Fruit fly (Drosophila melanogaster) whole organism, embryonic: ENCODE measurements around the gene SNRPG.

ENCODE experiments used
- Ada2b ChIP-seq: fragments of 200-800 bp; sonication (Bioruptor generic); IDR thresholded peaks from 2 replicates; pipeline ENCODE4 v1.3.6; 2022; ENCODE audit warnings: missing biosample characterization, missing genetic modification characterization
- Awh ChIP-seq: fragments of 200-800 bp; sonication (Bioruptor generic); IDR thresholded peaks from 2 replicates; pipeline ENCODE4, ENCODE4 v1.3.6; 2022; ENCODE audit warnings: missing biosample characterization, missing genetic modification characterization
- Blimp-1 ChIP-seq: fragments of 200-800 bp; sonication (Bioruptor generic); optimal IDR thresholded peaks from 3 replicates; lab custom pipeline; 2018; ENCODE audit warnings: missing biosample characterization, missing genetic modification characterization, mild to moderate bottlenecking, moderate library complexity, missing genetic modification reagents
- CG12155 ChIP-seq: fragments of 200-800 bp; sonication (Bioruptor generic); optimal IDR thresholded peaks from 3 replicates; lab custom pipeline; 2016; ENCODE audit warnings: missing biosample characterization, missing genetic modification characterization
- CG12391 ChIP-seq: fragments of 200-800 bp; sonication (Bioruptor generic); optimal IDR thresholded peaks from 3 replicates; lab custom pipeline; 2018; ENCODE audit warnings: missing biosample characterization, mild to moderate bottlenecking, missing genetic modification characterization, moderate library complexity
- CG17612 ChIP-seq: fragments of 200-800 bp; sonication (Bioruptor generic); IDR thresholded peaks from 2 replicates; pipeline ENCODE4 v1.3.6; 2022; ENCODE audit warnings: missing biosample characterization, missing genetic modification characterization
- CG18476 ChIP-seq: fragments of 200-800 bp; sonication (Bioruptor generic); optimal IDR thresholded peaks from 2 replicates; lab custom pipeline; 2016; ENCODE audit warnings: missing biosample characterization, mild to moderate bottlenecking, missing genetic modification characterization
- CG18619 ChIP-seq: fragments of 200-800 bp; sonication (Bioruptor generic); optimal IDR thresholded peaks from 3 replicates; lab custom pipeline; 2017; ENCODE audit warnings: missing biosample characterization, mild to moderate bottlenecking, missing genetic modification characterization
- CG2129 ChIP-seq: fragments of 200-800 bp; sonication (Bioruptor generic); IDR thresholded peaks from 2 replicates; pipeline ENCODE4 v1.3.6; 2022; ENCODE audit warnings: missing biosample characterization, missing genetic modification characterization; ENCODE audit not compliant: partially characterized antibody
- CG30020 ChIP-seq: fragments of 200-800 bp; optimal IDR thresholded peaks from 2 replicates; lab custom pipeline; 2019; ENCODE audit warnings: missing biosample characterization, mild to moderate bottlenecking, missing genetic modification characterization, moderate library complexity
- CG31441 ChIP-seq: fragments of 200-800 bp; sonication (Bioruptor generic); IDR thresholded peaks from 2 replicates; pipeline ENCODE4 v1.3.6; 2022; ENCODE audit warnings: missing biosample characterization, missing genetic modification characterization
- CG3163 ChIP-seq: fragments of 200-800 bp; sonication (Bioruptor generic); optimal IDR thresholded peaks from 3 replicates; lab custom pipeline; 2016; ENCODE audit warnings: missing biosample characterization, missing genetic modification characterization
- CG34224 ChIP-seq: fragments of 200-800 bp; sonication (Bioruptor generic); IDR thresholded peaks from 3 replicates; pipeline ENCODE4 v1.3.6; 2022; ENCODE audit warnings: missing biosample characterization, missing genetic modification characterization; ENCODE audit not compliant: partially characterized antibody
- CG4282 ChIP-seq: fragments of 200-800 bp; sonication (Bioruptor generic); optimal IDR thresholded peaks from 2 replicates; lab custom pipeline; 2016; ENCODE audit warnings: missing biosample characterization, missing genetic modification characterization
- CG4328 ChIP-seq: fragments of 200-800 bp; sonication (Bioruptor generic); optimal IDR thresholded peaks from 3 replicates; lab custom pipeline; 2017; ENCODE audit warnings: missing biosample characterization, missing genetic modification reagents, missing genetic modification characterization
- CG4707 ChIP-seq: fragments of 200-800 bp; sonication (Bioruptor generic); optimal IDR thresholded peaks from 2 replicates; lab custom pipeline; 2018; ENCODE audit warnings: missing biosample characterization, mild to moderate bottlenecking, missing genetic modification characterization, moderate library complexity
- CG6689 ChIP-seq: fragments of 200-800 bp; sonication (Bioruptor generic); IDR thresholded peaks from 2 replicates; pipeline ENCODE4 v1.3.6; 2022; ENCODE audit warnings: missing biosample characterization, missing genetic modification characterization
- CG6791 ChIP-seq: fragments of 200-800 bp; sonication (Bioruptor generic); IDR thresholded peaks from 3 replicates; pipeline ENCODE4 v1.3.6; 2022; ENCODE audit warnings: missing biosample characterization, missing genetic modification characterization; ENCODE audit not compliant: partially characterized antibody
- CG7556 ChIP-seq: fragments of 200-800 bp; sonication (Bioruptor generic); optimal IDR thresholded peaks from 2 replicates; lab custom pipeline; 2017; ENCODE audit warnings: missing biosample characterization, mild to moderate bottlenecking, missing genetic modification characterization
- CG8478 ChIP-seq: fragments of >200 bp; optimal IDR thresholded peaks from 2 replicates; lab custom pipeline; 2018
- CHES-1-like ChIP-seq: fragments of 200-800 bp; sonication (Bioruptor generic); optimal IDR thresholded peaks from 2 replicates; lab custom pipeline; 2016; ENCODE audit warnings: missing biosample characterization, missing genetic modification characterization
- Camta ChIP-seq: fragments of 200-800 bp; sonication (Bioruptor generic); optimal IDR thresholded peaks from 2 replicates; lab custom pipeline; 2016; ENCODE audit warnings: missing biosample characterization, missing genetic modification characterization
- CrebB ChIP-seq: fragments of 200-800 bp; sonication (Bioruptor generic); optimal IDR thresholded peaks from 3 replicates; lab custom pipeline; 2018; ENCODE audit warnings: missing biosample characterization, mild to moderate bottlenecking, missing genetic modification characterization
- Hr78 ChIP-seq, 2 experiments: fragments of 200-800 bp in 1 of 2; fragments of >200 bp in 1 of 2; sonication (Bioruptor generic) in 1 of 2; optimal IDR thresholded peaks; 2 replicates each; lab custom pipeline; 2017 to 2019; ENCODE audit warnings: missing biosample characterization in 2 of 2, missing genetic modification characterization in 2 of 2, mild to moderate bottlenecking in 1 of 2, moderate library complexity in 1 of 2
- MBD-R2 ChIP-seq: fragments of 200-800 bp; sonication (Bioruptor generic); IDR thresholded peaks from 2 replicates; pipeline ENCODE4 v1.3.6; 2022; ENCODE audit warnings: missing biosample characterization, missing genetic modification characterization
- Mrtf ChIP-seq: fragments of 200-800 bp; sonication (Bioruptor generic); IDR thresholded peaks from 3 replicates; pipeline ENCODE4 v1.3.6; 2022; ENCODE audit warnings: missing biosample characterization, missing genetic modification characterization
- Ptx1 ChIP-seq: fragments of 200-800 bp; sonication (Bioruptor generic); IDR thresholded peaks from 2 replicates; pipeline ENCODE4 v1.3.6; 2022; ENCODE audit warnings: missing biosample characterization, missing genetic modification characterization
- Usf ChIP-seq: fragments of 200-800 bp; sonication (Bioruptor generic); optimal IDR thresholded peaks from 2 replicates; lab custom pipeline; 2017; ENCODE audit warnings: missing genotype, missing biosample characterization, missing genetic modification characterization
- YL-1 ChIP-seq: fragments of 200-800 bp; sonication (Bioruptor generic); optimal IDR thresholded peaks from 3 replicates; lab custom pipeline; 2017; ENCODE audit warnings: missing biosample characterization, mild to moderate bottlenecking, missing genetic modification characterization
- chif ChIP-seq, 2 experiments: fragments of 200-800 bp; sonication (Bioruptor generic); optimal IDR thresholded peaks; 3 replicates each; lab custom pipeline; 2016; ENCODE audit warnings: missing biosample characterization in 2 of 2, missing genetic modification characterization in 2 of 2
- chm ChIP-seq: fragments of 200-800 bp; sonication (Bioruptor generic); IDR thresholded peaks from 2 replicates; pipeline ENCODE4 v1.3.6; 2022; ENCODE audit warnings: missing biosample characterization, missing genetic modification characterization
- chn ChIP-seq: fragments of 200-800 bp; sonication (Bioruptor generic); optimal IDR thresholded peaks from 2 replicates; lab custom pipeline; 2016; ENCODE audit warnings: missing biosample characterization, missing genetic modification characterization
- croc ChIP-seq: fragments of 200-800 bp; sonication (Bioruptor generic); conservative IDR thresholded peaks from 3 replicates; pipeline ENCODE4 v1.3.6; 2022; ENCODE audit warnings: missing biosample characterization, missing genetic modification characterization
- cwo ChIP-seq: fragments of 200-800 bp; sonication (Bioruptor generic); optimal IDR thresholded peaks from 3 replicates; lab custom pipeline; 2017; ENCODE audit warnings: missing biosample characterization, missing genetic modification characterization, mild to moderate bottlenecking, moderate library complexity, missing genetic modification reagents
- danr ChIP-seq: fragments of 200-800 bp; sonication (Bioruptor generic); IDR thresholded peaks from 2 replicates; pipeline ENCODE4 v1.3.6; 2022; ENCODE audit warnings: missing biosample characterization, missing genetic modification characterization
- dati ChIP-seq: fragments of 200-800 bp; sonication (Bioruptor generic); IDR thresholded peaks from 2 replicates; pipeline ENCODE4 v1.3.6; 2022; ENCODE audit warnings: missing biosample characterization, missing genetic modification characterization
- emc ChIP-seq: fragments of 200-800 bp; sonication (Bioruptor generic); optimal IDR thresholded peaks from 2 replicates; lab custom pipeline; 2016; ENCODE audit warnings: missing biosample characterization, missing genetic modification characterization
- lbe ChIP-seq: fragments of 200-800 bp; sonication (Bioruptor generic); optimal IDR thresholded peaks from 2 replicates; lab custom pipeline; 2016; ENCODE audit warnings: missing biosample characterization, mild to moderate bottlenecking, missing genetic modification characterization
- luna ChIP-seq: fragments of 200-800 bp; sonication (Bioruptor generic); optimal IDR thresholded peaks from 2 replicates; lab custom pipeline; 2016; ENCODE audit warnings: missing biosample characterization, missing genetic modification characterization
- odd ChIP-seq: fragments of 200-800 bp; sonication (Bioruptor generic); optimal IDR thresholded peaks from 2 replicates; lab custom pipeline; 2017; ENCODE audit warnings: missing biosample characterization, mild to moderate bottlenecking, missing genetic modification characterization
- pzg ChIP-seq: fragments of 200-800 bp; sonication (Bioruptor generic); optimal IDR thresholded peaks from 3 replicates; lab custom pipeline; 2018; ENCODE audit warnings: missing biosample characterization, mild to moderate bottlenecking, missing genetic modification characterization, moderate library complexity
- repo ChIP-seq: fragments of 200-800 bp; sonication (Bioruptor generic); optimal IDR thresholded peaks from 2 replicates; lab custom pipeline; 2016; ENCODE audit warnings: missing biosample characterization, missing genetic modification characterization
- sd ChIP-seq: fragments of 200-800 bp; sonication (Bioruptor generic); optimal IDR thresholded peaks from 3 replicates; lab custom pipeline; 2018; ENCODE audit warnings: missing biosample characterization, mild to moderate bottlenecking, missing genetic modification characterization, moderate library complexity
- sisA ChIP-seq: fragments of 200-800 bp; sonication (Bioruptor generic); IDR thresholded peaks from 2 replicates; pipeline ENCODE4 v1.3.6; 2022; ENCODE audit warnings: missing biosample characterization, missing genetic modification characterization
- sna ChIP-seq: fragments of 200-800 bp; sonication (Bioruptor generic); IDR thresholded peaks from 2 replicates; pipeline ENCODE4 v1.3.6; 2022; ENCODE audit warnings: missing biosample characterization, missing genetic modification characterization; ENCODE audit not compliant: partially characterized antibody
- toy ChIP-seq: fragments of 200-800 bp; sonication (Bioruptor generic); IDR thresholded peaks from 2 replicates; pipeline ENCODE4 v1.3.6; 2022; ENCODE audit warnings: missing biosample characterization, missing genetic modification characterization
- wor ChIP-seq: fragments of 200-800 bp; sonication (Bioruptor generic); IDR thresholded peaks from 2 replicates; pipeline ENCODE4 v1.3.6; 2022; ENCODE audit warnings: missing biosample characterization, missing genetic modification characterization
- zf30C ChIP-seq: fragments of 200-800 bp; sonication (Bioruptor generic); optimal IDR thresholded peaks from 3 replicates; lab custom pipeline; 2018; ENCODE audit warnings: missing biosample characterization, mild to moderate bottlenecking, missing genetic modification characterization

SNRPG gene

DNA sequence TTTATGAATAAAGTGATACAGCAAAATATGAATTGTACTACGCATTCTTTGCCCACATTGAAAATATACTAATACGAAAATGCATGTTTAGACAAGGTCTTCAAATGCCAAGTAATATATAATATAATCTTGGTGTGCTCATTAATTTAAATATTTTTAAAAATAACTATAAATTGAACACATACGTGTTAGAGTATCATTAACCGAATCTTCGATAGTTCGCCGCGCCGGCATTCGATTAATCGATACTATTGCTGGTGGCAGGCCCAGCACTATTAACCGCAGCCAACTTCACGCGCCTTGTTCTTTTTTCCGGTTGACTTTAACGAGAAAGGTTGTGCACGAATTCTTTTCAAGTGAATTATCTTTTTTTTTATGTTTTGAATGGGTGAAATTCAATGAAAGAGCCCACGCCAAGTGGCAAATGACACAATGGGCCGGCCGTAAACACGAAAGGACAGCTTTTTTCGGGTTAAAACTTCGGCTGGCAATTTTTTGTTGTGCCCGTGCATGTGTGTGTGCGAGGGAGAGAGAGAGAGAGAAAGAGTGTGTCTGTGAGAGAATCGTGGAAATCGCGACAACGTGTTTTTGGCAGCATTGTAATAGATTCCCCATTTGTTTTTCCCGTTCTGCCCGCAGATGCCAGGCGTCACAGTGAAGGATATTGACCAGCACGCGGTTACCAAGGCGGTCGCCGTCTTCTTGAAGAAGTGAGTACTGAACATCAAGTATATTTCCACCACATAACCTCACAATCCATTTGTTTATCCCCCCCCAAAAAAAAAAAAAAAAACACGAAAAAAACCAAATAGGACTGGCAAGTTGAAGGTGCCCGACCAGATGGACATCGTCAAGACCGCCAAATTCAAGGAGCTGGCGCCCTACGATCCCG lies 2.4 kb downstream of the SNRPG start, which contains the start of gene RpS19a (continued):
- peak; percentile 55 for TF ChIP-seq cwo
- TF ChIP-seq CG12155 (GFP tag; lab: Kevin White, UChicago), result peak; percentile 27
- peak; percentile 85 for TF ChIP-seq CG4328 (GFP tag; lab: Kevin White, UChicago)
- peak; percentile 77 for TF ChIP-seq CG31441
- TF ChIP-seq CG34224 (GFP tag; lab: Robert Waterston, UW), result no peak
- peak; percentile 48 for TF ChIP-seq Usf
- TF ChIP-seq YL-1, result peak; percentile 94
- peak; percentile 34; the same call in 2 of the 3 replicates for TF ChIP-seq croc
- TF ChIP-seq CG7556, result peak; percentile 72
- no peak for TF ChIP-seq sisA (GFP tag; lab: Robert Waterston, UW)
- peak in 1 of 2 experiments; percentile 55 for TF ChIP-seq chif (GFP tag; optimal IDR thresholded peaks at IDR 0.05; lab: Kevin White, UChicago)
- 0 out of 2 replicates have a peak, but pooled peaks have one; percentile 14 for TF ChIP-seq danr (GFP tag; lab: Robert Waterston, UW)
- TF ChIP-seq sd (tag; lab: Kevin White, UChicago), result no peak
- TF ChIP-seq Awh (GFP tag; lab: Robert Waterston, UW), result peak; percentile 75
- peak; percentile 34; the same call in 1 of the 2 replicates for TF ChIP-seq Ada2b (GFP tag; lab: Robert Waterston, UW)
- TF ChIP-seq CG12391 (tag; lab: Kevin White, UChicago), result peak; percentile 72
- peak; percentile 59 for TF ChIP-seq CG6689 (GFP tag; lab: Robert Waterston, UW)
- TF ChIP-seq toy (GFP tag; lab: Robert Waterston, UW), result peak; percentile 26; the same call in 1 of the 2 replicates
- TF ChIP-seq MBD-R2 (GFP tag; lab: Robert Waterston, UW), result no peak; the same call in 1 of the 2 replicates
- TF ChIP-seq Camta (GFP tag; lab: Kevin White, UChicago), result peak; percentile 41
- no peak for TF ChIP-seq CHES-1-like (GFP tag; lab: Kevin White, UChicago)
- peak; percentile 90 for TF ChIP-seq odd (GFP tag; lab: Kevin White, UChicago)
- TF ChIP-seq lbe, result peak; percentile 32
- TF ChIP-seq CG8478 (lab: Kevin White, UChicago), result no peak
- peak; percentile 38 for TF ChIP-seq luna (GFP tag; lab: Kevin White, UChicago)
- TF ChIP-seq sna, result no peak
- peak in 1 of 2 experiments; percentile 18 for TF ChIP-seq Hr78 (GFP tag; optimal IDR thresholded peaks at IDR 0.05; lab: Kevin White, UChicago)
- TF ChIP-seq CG4282 (GFP tag; lab: Kevin White, UChicago), result no peak
- peak; percentile 27; the same call in 1 of the 2 replicates for TF ChIP-seq CG17612
- TF ChIP-seq emc (GFP tag; lab: Kevin White, UChicago), result no peak
- peak; percentile 66; the same call in 2 of the 3 replicates for TF ChIP-seq Mrtf (GFP tag; lab: Robert Waterston, UW)
- no peak; the same call in 1 of the 2 replicates for TF ChIP-seq CG2129 (GFP tag; lab: Robert Waterston, UW)
- peak; percentile 88 for TF ChIP-seq CG4707 (GFP tag; lab: Kevin White, UChicago)
- TF ChIP-seq chm (GFP tag; lab: Robert Waterston, UW), result peak; percentile 88
- peak; percentile 87 for TF ChIP-seq CrebB (tag; lab: Kevin White, UChicago)
- TF ChIP-seq CG18476, result peak; percentile 14
- TF ChIP-seq repo (GFP tag; lab: Kevin White, UChicago), result peak; percentile 30
- TF ChIP-seq CG3163 (GFP tag; lab: Kevin White, UChicago), result peak; percentile 29
- TF ChIP-seq CG30020 (tag; lab: Kevin White, UChicago), result peak; percentile 44
- TF ChIP-seq chn (GFP tag; lab: Kevin White, UChicago), result peak; percentile 20
- 0 out of 2 replicates have a peak, but pooled peaks have one; percentile 46 for TF ChIP-seq dati
- TF ChIP-seq zf30C (GFP tag; lab: Kevin White, UChicago), result peak; percentile 42
- TF ChIP-seq wor (GFP tag; lab: Robert Waterston, UW), result no peak
- TF ChIP-seq Blimp-1, result peak; percentile 24
- peak; percentile 58 for TF ChIP-seq Ptx1 (GFP tag; lab: Robert Waterston, UW)
- TF ChIP-seq CG18619 (GFP tag; lab: Kevin White, UChicago), result peak; percentile 87
- TF ChIP-seq pzg (GFP tag; lab: Kevin White, UChicago), result no peak
- TF ChIP-seq CG6791 (GFP tag; lab: Robert Waterston, UW), result no peak; the same call in 1 of the 3 replicates
